Worm (Caenorhabditis elegans) whole organism, L1 larva: ENCODE results near the gene F48E8.4.
A peak's percentile ranks its signal among the peaks of the same experiment; 100 is the strongest.

Source experiments
- C04F5.9 ChIP-seq: sonication (generic microtip); optimal IDR thresholded peaks from 2 replicates; lab custom pipeline; 2016; ENCODE audit warnings: missing genetic modification characterization, missing compliant biosample characterization
- C16A3.4 ChIP-seq: fragments of 150-350 bp; optimal IDR thresholded peaks from 2 replicates; lab custom pipeline; 2014; ENCODE audit warnings: missing biosample characterization, missing genetic modification characterization
- C34B4.2 ChIP-seq: sonication (generic microtip); optimal IDR thresholded peaks from 2 replicates; lab custom pipeline; 2017; ENCODE audit warnings: mild to moderate bottlenecking, missing genetic modification characterization, missing compliant biosample characterization
- F16B12.6 ChIP-seq: fragments of 150-350 bp; optimal IDR thresholded peaks from 2 replicates; lab custom pipeline; 2014; ENCODE audit warnings: missing biosample characterization, missing genetic modification characterization
- alr-1 ChIP-seq: fragments of 200-800 bp; sonication (Bioruptor generic); optimal IDR thresholded peaks from 2 replicates; lab custom pipeline; 2018; ENCODE audit warnings: borderline replicate concordance, mild to moderate bottlenecking, missing genetic modification characterization, missing compliant biosample characterization
- blmp-1 ChIP-seq: fragments of 150-350 bp; optimal IDR thresholded peaks from 2 replicates; lab custom pipeline; 2014; ENCODE audit warnings: missing biosample characterization, missing genetic modification characterization
- ceh-63 ChIP-seq: fragments of 200-800 bp; sonication (Bioruptor generic); optimal IDR thresholded peaks from 2 replicates; lab custom pipeline; 2018; ENCODE audit warnings: mild to moderate bottlenecking, missing genetic modification characterization, missing compliant biosample characterization
- ceh-82 ChIP-seq, 3 experiments: fragments of 150-350 bp in 1 of 3; sonication (generic microtip) in 2 of 3; optimal IDR thresholded peaks; 2 replicates each; lab custom pipeline; 2014 to 2017; ENCODE audit warnings: missing biosample characterization in 3 of 3, missing genetic modification characterization in 3 of 3
- ceh-88 ChIP-seq: fragments of 200-800 bp; sonication (Bioruptor generic); IDR thresholded peaks from 2 replicates; pipeline ENCODE4 v1.3.6; 2022; ENCODE audit warnings: missing genetic modification characterization, missing compliant biosample characterization
- ces-1 ChIP-seq: fragments of 150-350 bp; optimal IDR thresholded peaks from 2 replicates; lab custom pipeline; 2014; ENCODE audit warnings: missing biosample characterization, missing genetic modification reagents, missing genetic modification characterization
- dpl-1 ChIP-seq, 3 experiments: fragments of 150-350 bp in 2 of 3; sonication (generic microtip) in 1 of 3; optimal IDR thresholded peaks; 2 replicates each; lab custom pipeline; 2014 to 2017; ENCODE audit warnings: missing biosample characterization in 3 of 3, missing genetic modification characterization in 3 of 3, missing genetic modification reagents in 3 of 3
- dsc-1 ChIP-seq: sonication (generic microtip); optimal IDR thresholded peaks from 2 replicates; lab custom pipeline; 2016; ENCODE audit warnings: mild to moderate bottlenecking, missing genetic modification characterization, missing compliant biosample characterization
- efl-1 ChIP-seq, 4 experiments: fragments of 150-350 bp; optimal IDR thresholded peaks in 3 of 4; peaks in 1 of 4; 1 replicate in 1 of 4; 2 replicates in 3 of 4; lab custom pipeline; 2014; ENCODE audit warnings: missing biosample characterization in 2 of 4, missing genetic modification characterization in 2 of 4, missing genetic modification reagents in 2 of 4
- egl-13 ChIP-seq: sonication (generic microtip); optimal IDR thresholded peaks from 2 replicates; lab custom pipeline; 2016; ENCODE audit warnings: missing genotype, missing genetic modification reagents, missing genetic modification characterization, missing compliant biosample characterization
- elt-2 ChIP-seq: sonication (generic microtip); optimal IDR thresholded peaks from 2 replicates; lab custom pipeline; 2016; ENCODE audit warnings: missing genetic modification characterization, mild to moderate bottlenecking, inconsistent platforms, missing compliant biosample characterization, missing genetic modification reagents
- elt-3 ChIP-seq, 6 experiments: fragments of 150-350 bp in 1 of 6; sonication (generic microtip); optimal IDR thresholded peaks; 2 replicates each; lab custom pipeline; 2017 to 2018; ENCODE audit warnings: missing biosample characterization in 6 of 6, missing genetic modification characterization in 6 of 6, inconsistent platforms in 1 of 6
- ets-5 ChIP-seq: fragments of 200-800 bp; sonication (Bioruptor generic); IDR thresholded peaks from 2 replicates; pipeline ENCODE4 v1.3.6; 2022; ENCODE audit warnings: missing genetic modification characterization, missing compliant biosample characterization
- fkh-8 ChIP-seq: sonication (generic microtip); optimal IDR thresholded peaks from 2 replicates; lab custom pipeline; 2016; ENCODE audit warnings: mild to moderate bottlenecking, missing genetic modification characterization, missing compliant biosample characterization
- hlh-17 ChIP-seq: fragments of 200-800 bp; sonication (Bioruptor generic); optimal IDR thresholded peaks from 2 replicates; lab custom pipeline; 2018; ENCODE audit warnings: missing genetic modification characterization, mild to moderate bottlenecking, missing compliant biosample characterization, moderate library complexity, borderline replicate concordance
- hlh-4 ChIP-seq: sonication (generic microtip); optimal IDR thresholded peaks from 2 replicates; lab custom pipeline; 2016; ENCODE audit warnings: mild to moderate bottlenecking, missing genetic modification characterization, missing compliant biosample characterization
- isw-1 ChIP-seq: fragments of 200-800 bp; sonication (Bioruptor generic); IDR thresholded peaks from 2 replicates; pipeline ENCODE4 v1.3.6; 2022; ENCODE audit warnings: missing genetic modification characterization, missing compliant biosample characterization
- lin-15B ChIP-seq: fragments of 150-350 bp; sonication (generic microtip); optimal IDR thresholded peaks from 3 replicates; lab custom pipeline; 2014; ENCODE audit warnings: missing biosample characterization, missing genetic modification characterization
- mdl-1 ChIP-seq, 2 experiments: fragments of 150-350 bp; optimal IDR thresholded peaks; 2 replicates each; lab custom pipeline; 2014 to 2017; ENCODE audit warnings: missing biosample characterization in 2 of 2, missing genetic modification characterization in 2 of 2, inconsistent platforms in 1 of 2
- mep-1 ChIP-seq: fragments of 150-350 bp; optimal IDR thresholded peaks from 2 replicates; lab custom pipeline; 2014; ENCODE audit warnings: missing biosample characterization, missing genetic modification characterization
- nhr-11 ChIP-seq: fragments of 150-350 bp; optimal IDR thresholded peaks from 2 replicates; lab custom pipeline; 2014; ENCODE audit warnings: missing biosample characterization, missing genetic modification characterization
- nhr-19 ChIP-seq: fragments of 200-800 bp; sonication (Bioruptor generic); conservative IDR thresholded peaks from 2 replicates; pipeline ENCODE4 v1.3.6; 2022; ENCODE audit warnings: missing genetic modification characterization, missing compliant biosample characterization
- nhr-20 ChIP-seq: sonication (generic microtip); optimal IDR thresholded peaks from 2 replicates; lab custom pipeline; 2016; ENCODE audit warnings: mild to moderate bottlenecking, missing genetic modification characterization, missing compliant biosample characterization
- nhr-47 ChIP-seq: sonication (generic microtip); optimal IDR thresholded peaks from 2 replicates; lab custom pipeline; 2016; ENCODE audit warnings: mild to moderate bottlenecking, missing genetic modification characterization, moderate library complexity, missing compliant biosample characterization
- nhr-76 ChIP-seq: sonication (generic microtip); optimal IDR thresholded peaks from 2 replicates; lab custom pipeline; 2017; ENCODE audit warnings: missing biosample characterization, missing genetic modification characterization
- nhr-77 ChIP-seq: fragments of 150-350 bp; optimal IDR thresholded peaks from 2 replicates; lab custom pipeline; 2014; ENCODE audit warnings: missing biosample characterization, missing genetic modification characterization
- nhr-85 ChIP-seq: sonication (generic microtip); peaks from one replicate; lab custom pipeline; 2016; ENCODE audit warnings: missing genetic modification characterization, inconsistent platforms, missing compliant biosample characterization
- nhr-90 ChIP-seq: sonication (generic microtip); optimal IDR thresholded peaks from 2 replicates; lab custom pipeline; 2016; ENCODE audit warnings: mild to moderate bottlenecking, missing genetic modification characterization, missing compliant biosample characterization; ENCODE audit not compliant: poor library complexity
- rnt-1 ChIP-seq: sonication (generic microtip); optimal IDR thresholded peaks from 2 replicates; lab custom pipeline; 2016; ENCODE audit warnings: mild to moderate bottlenecking, missing genetic modification characterization, moderate library complexity, missing compliant biosample characterization
- snu-23 ChIP-seq: sonication (generic microtip); optimal IDR thresholded peaks from 2 replicates; lab custom pipeline; 2016; ENCODE audit warnings: missing genetic modification characterization, missing compliant biosample characterization
- sptf-1 ChIP-seq: fragments of 150-350 bp; optimal IDR thresholded peaks from 2 replicates; lab custom pipeline; 2014; ENCODE audit warnings: missing biosample characterization, missing genetic modification characterization
- tbx-2 ChIP-seq: sonication (generic microtip); optimal IDR thresholded peaks from 2 replicates; lab custom pipeline; 2016; ENCODE audit warnings: missing genetic modification characterization, missing compliant biosample characterization
- tlp-1 ChIP-seq: fragments of 150-350 bp; optimal IDR thresholded peaks from 2 replicates; lab custom pipeline; 2014; ENCODE audit warnings: missing biosample characterization, missing genetic modification characterization
- unc-130 ChIP-seq: fragments of 150-350 bp; optimal IDR thresholded peaks from 2 replicates; lab custom pipeline; 2017; ENCODE audit warnings: missing biosample characterization, missing genetic modification characterization, inconsistent platforms
- unc-30 ChIP-seq: sonication (generic microtip); optimal IDR thresholded peaks from 2 replicates; lab custom pipeline; 2017; ENCODE audit warnings: missing biosample characterization, missing genetic modification characterization
- vab-15 ChIP-seq: sonication (generic microtip); optimal IDR thresholded peaks from 2 replicates; lab custom pipeline; 2017; ENCODE audit warnings: missing genotype, mild to moderate bottlenecking, missing genetic modification characterization, missing compliant biosample characterization
- xbp-1 ChIP-seq: sonication (generic microtip); optimal IDR thresholded peaks from 2 replicates; lab custom pipeline; 2016; ENCODE audit warnings: missing genetic modification characterization, missing compliant biosample characterization
- zag-1 ChIP-seq: fragments of 150-350 bp; optimal IDR thresholded peaks from 2 replicates; lab custom pipeline; 2014; ENCODE audit warnings: missing biosample characterization, missing genetic modification characterization
- ztf-11 ChIP-seq, 2 experiments: sonication (generic microtip); optimal IDR thresholded peaks; 2 replicates each; lab custom pipeline; 2016 to 2017; ENCODE audit warnings: missing genetic modification characterization in 2 of 2, missing biosample characterization in 1 of 2, missing compliant biosample characterization in 1 of 2

The F48E8.4 gene

ce11 chrIII:5449762-5450308 lies 3.6 kb upstream of the F48E8.4 start, which contains the start of gene F48E8.8 (continued):
- TF ChIP-seq vab-15 (tag; lab: Kevin White, UChicago), result no peak
- TF ChIP-seq nhr-76, result no peak
- no peak for TF ChIP-seq ceh-88
- TF ChIP-seq ces-1 (GFP tag; lab: Kevin White, UChicago), result no peak
- TF ChIP-seq hlh-17, result no peak
- TF ChIP-seq ets-5, result no peak
- no peak for TF ChIP-seq unc-30 (tag; lab: Kevin White, UChicago)
- TF ChIP-seq nhr-77 (tag; lab: Kevin White, UChicago), result peak; percentile 14
- TF ChIP-seq alr-1 (tag; lab: Kevin White, UChicago), result no peak
- TF ChIP-seq isw-1 (GFP tag; lab: Robert Waterston, UW), result peak; percentile 33
- no peak for TF ChIP-seq hlh-4 (tag; lab: Kevin White, UChicago)
- TF ChIP-seq nhr-11 (tag; lab: Kevin White, UChicago), result no peak
- TF ChIP-seq nhr-19, result 0 out of 2 replicates have a peak, but pooled peaks have one; percentile 36
- TF ChIP-seq nhr-47 (tag; lab: Kevin White, UChicago), result peak; percentile 69
- TF ChIP-seq tlp-1 (tag; lab: Kevin White, UChicago), result no peak
- TF ChIP-seq rnt-1 (tag; lab: Kevin White, UChicago), result peak; percentile 83
- peak; percentile 32 for TF ChIP-seq xbp-1
- TF ChIP-seq ceh-63 (GFP tag; lab: Kevin White, UChicago), result no peak
- no peak for TF ChIP-seq C34B4.2 (tag; lab: Kevin White, UChicago)
- TF ChIP-seq dsc-1, result peak; percentile 46
- TF ChIP-seq egl-13, result no peak
- TF ChIP-seq snu-23 (GFP tag; lab: Kevin White, UChicago), result peak; percentile 66
- no peak for TF ChIP-seq zag-1 (tag; lab: Kevin White, UChicago)
- peak; percentile 79 for TF ChIP-seq F16B12.6
- peak; percentile 30 for TF ChIP-seq mep-1 (tag; lab: Kevin White, UChicago)
- TF ChIP-seq elt-2, result no peak
- no peak for TF ChIP-seq nhr-90
- TF ChIP-seq elt-3 (tag; optimal IDR thresholded peaks at IDR 0.05; lab: Kevin White, UChicago), result no peak
- no peak for TF ChIP-seq ztf-11 (tag; optimal IDR thresholded peaks at IDR 0.05; lab: Kevin White, UChicago)
- TF ChIP-seq dpl-1 (GFP tag; optimal IDR thresholded peaks at IDR 0.05; lab: Kevin White, UChicago), result peak; percentile 34 to 63 (median 62)
- peak; percentile 9 to 58 (median 49) for TF ChIP-seq ceh-82 (tag; optimal IDR thresholded peaks at IDR 0.05; lab: Kevin White, UChicago)
- peak; percentile 35 for TF ChIP-seq unc-130 (tag; lab: Kevin White, UChicago)
- peak; percentile 70 for TF ChIP-seq nhr-85 (tag; lab: Kevin White, UChicago)
- no peak for TF ChIP-seq C04F5.9 (tag; lab: Kevin White, UChicago)
- no peak for TF ChIP-seq sptf-1 (tag; lab: Kevin White, UChicago)
- TF ChIP-seq tbx-2 (tag; lab: Kevin White, UChicago), result peak; percentile 81
- peak; percentile 50 for TF ChIP-seq nhr-20 (tag; lab: Kevin White, UChicago)
- TF ChIP-seq blmp-1, result no peak
- peak; percentile 19 for TF ChIP-seq lin-15B (tag; lab: Kevin White, UChicago)
- TF ChIP-seq mdl-1 (tag; optimal IDR thresholded peaks at IDR 0.05; lab: Kevin White, UChicago), result peak in 1 of 2 experiments; percentile 34
- peak; percentile 67 for TF ChIP-seq fkh-8 (tag; lab: Kevin White, UChicago)
- TF ChIP-seq C16A3.4 (tag; lab: Kevin White, UChicago), result no peak

ce11 chrIII:5450430-5450829 lies 3.0 kb upstream of the F48E8.4 start, which contains the start of gene paa-1:
paa-1 (plus strand) TSS chrIII:5450730.
- TF ChIP-seq nhr-11 (tag; lab: Kevin White, UChicago), result no peak
- TF ChIP-seq efl-1 (optimal IDR thresholded peaks at IDR 0.05; lab: Kevin White, UChicago), result no peak
- peak in 1 of 2 experiments; percentile 35 for TF ChIP-seq efl-1 (GFP tag; optimal IDR thresholded peaks at IDR 0.05 in 1 of 2; lab: Kevin White, UChicago)
